Fruit fly (Drosophila melanogaster): Measurements from ENCODE around the gene CG5404.

DNA sequence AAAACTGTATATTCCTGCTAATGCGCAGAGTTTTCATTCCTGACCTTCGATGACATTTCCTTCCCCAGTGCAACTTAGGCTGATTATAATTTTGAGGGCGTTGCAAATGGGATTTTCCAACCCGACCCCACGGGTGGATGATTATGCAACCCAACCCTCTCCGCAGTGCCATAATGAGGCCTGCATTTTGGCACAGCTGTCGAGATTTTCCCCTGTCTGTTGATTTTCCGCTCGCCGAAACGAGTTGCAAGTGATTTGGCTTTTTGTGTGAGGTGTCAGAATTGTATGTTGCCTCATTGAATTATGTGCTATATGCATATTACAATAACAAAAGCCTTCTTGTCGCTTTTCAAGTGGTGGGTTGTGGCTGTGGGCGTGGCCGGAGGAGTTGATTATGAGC is 32.2 kb upstream of the CG5404 start:
- TF ChIP-seq CG11085 (GFP tag; IDR thresholded peaks at IDR 0.05) (no peak), CG8478 (optimal IDR thresholded peaks at IDR 0.05) (no peak), slou (GFP tag; optimal IDR thresholded peaks at IDR 0.05) (no peak), Ravus (GFP tag; IDR thresholded peaks at IDR 0.05) (no peak), Optix (GFP tag; IDR thresholded peaks at IDR 0.05) (no peak), CG9876 (GFP tag; optimal IDR thresholded peaks at IDR 0.05) (no peak), NC2β (GFP tag; optimal IDR thresholded peaks at IDR 0.05) (no peak), HmgD (GFP tag; optimal IDR thresholded peaks at IDR 0.05) (no peak), HLH4C (GFP tag; IDR thresholded peaks at IDR 0.05; ENCODE audit: partially characterized antibody) (no peak), lab (GFP tag; optimal IDR thresholded peaks at IDR 0.05) (no peak), Ets65A (GFP tag) (no peak)

Data from whole organism, embryonic.